Fruit fly (Drosophila melanogaster): ENCODE results near the gene CG42717.

The CG42717 gene

dm6 chr3L:16001164-16001679, 31.8 kb downstream of the CG42717 start (continued):
- no peak for TF ChIP-seq CG14965 (GFP tag; optimal IDR thresholded peaks at IDR 0.05; ENCODE audit: borderline replicate concordance)
- TF ChIP-seq CG6765 (GFP tag; optimal IDR thresholded peaks at IDR 0.05), result peak; percentile 75
- TF ChIP-seq lola (GFP tag; optimal IDR thresholded peaks at IDR 0.05), result no peak
- peak; percentile 89 for TF ChIP-seq B-H2 (GFP tag; optimal IDR thresholded peaks at IDR 0.05)
- peak; percentile 48 for TF ChIP-seq sima (GFP tag; optimal IDR thresholded peaks at IDR 0.05)
- TF ChIP-seq ac (GFP tag; optimal IDR thresholded peaks at IDR 0.05), result no peak
- TF ChIP-seq salm (tag; optimal IDR thresholded peaks at IDR 0.05), result peak; percentile 31
- peak; percentile 69 for TF ChIP-seq CG6854 (GFP tag; optimal IDR thresholded peaks at IDR 0.05)
- TF ChIP-seq CG9437 (GFP tag; optimal IDR thresholded peaks at IDR 0.05), result peak; percentile 65
- TF ChIP-seq CG13287 (GFP tag; IDR thresholded peaks at IDR 0.05; ENCODE audit: partially characterized antibody), result no peak
- peak; percentile 62 for TF ChIP-seq CG32772 (GFP tag; IDR thresholded peaks at IDR 0.05)
- TF ChIP-seq p53 (GFP tag; optimal IDR thresholded peaks at IDR 0.05), result no peak
- TF ChIP-seq crc (GFP tag; optimal IDR thresholded peaks at IDR 0.05), result peak; percentile 67
- TF ChIP-seq Xbp1 (GFP tag; optimal IDR thresholded peaks at IDR 0.05), result peak; percentile 67
- peak; percentile 87 for TF ChIP-seq Dip3 (GFP tag; optimal IDR thresholded peaks at IDR 0.05)
- TF ChIP-seq sna (GFP tag; IDR thresholded peaks at IDR 0.05; ENCODE audit: partially characterized antibody), result no peak
- peak; percentile 32 for TF ChIP-seq pnt (GFP tag; optimal IDR thresholded peaks at IDR 0.05)
- peak; percentile 19 for TF ChIP-seq cato (GFP tag; optimal IDR thresholded peaks at IDR 0.05; ENCODE audit: borderline replicate concordance)
- TF ChIP-seq cg (GFP tag; optimal IDR thresholded peaks at IDR 0.05), result peak; percentile 34
- TF ChIP-seq CG5953 (GFP tag; IDR thresholded peaks at IDR 0.05), result no peak
- TF ChIP-seq CG7786 (GFP tag; optimal IDR thresholded peaks at IDR 0.05), result peak; percentile 84
- TF ChIP-seq Ada2b (GFP tag; IDR thresholded peaks at IDR 0.05), result peak; percentile 68
- TF ChIP-seq CG11723 (GFP tag; optimal IDR thresholded peaks at IDR 0.05), result peak; percentile 26
- peak; percentile 77 for TF ChIP-seq nmo (GFP tag; optimal IDR thresholded peaks at IDR 0.05)
- TF ChIP-seq Atf-2 (GFP tag; optimal IDR thresholded peaks at IDR 0.05), result peak; percentile 68
- no peak for TF ChIP-seq Stat92E (GFP tag; optimal IDR thresholded peaks at IDR 0.05)
- TF ChIP-seq gce (GFP tag; IDR thresholded peaks at IDR 0.05), result no peak
- peak; percentile 73 to 78 for TF ChIP-seq Pdp1 (GFP tag; optimal IDR thresholded peaks at IDR 0.05)
- peak; percentile 92 for TF ChIP-seq CG2678 (tag; optimal IDR thresholded peaks at IDR 0.05)
- TF ChIP-seq CG1792 (GFP tag; optimal IDR thresholded peaks at IDR 0.05), result peak; percentile 74
- no peak for TF ChIP-seq z (GFP tag; IDR thresholded peaks at IDR 0.05)
- peak; percentile 75 for TF ChIP-seq sens (GFP tag)
- TF ChIP-seq CG4617 (GFP tag; optimal IDR thresholded peaks at IDR 0.05; ENCODE audit: borderline replicate concordance), result peak; percentile 3
- peak; percentile 80 for TF ChIP-seq slbo (GFP tag; IDR thresholded peaks at IDR 0.05)
- 0 out of 2 replicates have a peak, but pooled peaks have one; percentile 45 for TF ChIP-seq ham (GFP tag; IDR thresholded peaks at IDR 0.05)
- peak; percentile 65 to 85 for TF ChIP-seq Hr51 (GFP tag; optimal IDR thresholded peaks at IDR 0.05)
- TF ChIP-seq jigr1 (GFP tag; IDR thresholded peaks at IDR 0.05), result no peak
- peak; percentile 34 for TF ChIP-seq CG5245 (GFP tag; optimal IDR thresholded peaks at IDR 0.05)
- TF ChIP-seq grau (tag; optimal IDR thresholded peaks at IDR 0.05), result peak; percentile 89
- TF ChIP-seq caup (GFP tag; optimal IDR thresholded peaks at IDR 0.05; ENCODE audit: severe bottlenecking), result peak; percentile 84
- peak; percentile 16 for TF ChIP-seq CG7928 (GFP tag; optimal IDR thresholded peaks at IDR 0.05)
- TF ChIP-seq NC2β (GFP tag; optimal IDR thresholded peaks at IDR 0.05), result peak; percentile 54
- no peak for TF ChIP-seq run (tag; optimal IDR thresholded peaks at IDR 0.05)

All from whole organism, embryonic.